3 fruit fly cellular contexts compared by ENCODE assay signal in genomic region chr2L:5042076-5042475, dm6.
TF ChIP-seq lines count a peak whose summit lies in the region.

No protein-coding gene starts in this region.

- TF ChIP-seq CTCF in whole organism, embryonic (GFP tag; optimal IDR thresholded peaks at IDR 0.05; lab: Kevin White, UChicago): no peak

TF ChIP-seq in whole organism, embryonic, 481 proteins besides CTCF, POLR2A, EP300 and RAD21 (continues in another document):
- TF ChIP-seq CG7372 (GFP tag; IDR thresholded peaks at IDR 0.05; lab: Robert Waterston, UW) (no peak), Dll (GFP tag; IDR thresholded peaks at IDR 0.05; lab: Robert Waterston, UW; ENCODE audit: partially characterized antibody) (no peak), YL-1 (GFP tag; optimal IDR thresholded peaks at IDR 0.05; lab: Kevin White, UChicago) (no peak), CG14965 (GFP tag; optimal IDR thresholded peaks at IDR 0.05; lab: Kevin White, UChicago; ENCODE audit: borderline replicate concordance) (no peak), Bdp1 (GFP tag; optimal IDR thresholded peaks at IDR 0.05; lab: Kevin White, UChicago) (no peak), fu2 (GFP tag; optimal IDR thresholded peaks at IDR 0.05; lab: Kevin White, UChicago) (no peak), abd-A (tag; optimal IDR thresholded peaks at IDR 0.05; lab: Kevin White, UChicago) (no peak), CG8359 (GFP tag; optimal IDR thresholded peaks at IDR 0.05; lab: Kevin White, UChicago; ENCODE audit: borderline replicate concordance) (no peak), da (GFP tag; optimal IDR thresholded peaks at IDR 0.05; lab: Kevin White, UChicago) (no peak), CG18011 (GFP tag; optimal IDR thresholded peaks at IDR 0.05; lab: Kevin White, UChicago) (no peak), CG11560 (tag; IDR thresholded peaks at IDR 0.05; lab: Robert Waterston, UW) (no peak), CG4404 (GFP tag; IDR thresholded peaks at IDR 0.05; lab: Robert Waterston, UW) (no peak), Sin3A (optimal IDR thresholded peaks at IDR 0.05; lab: Kevin White, UChicago) (no peak), CG17829 (tag; optimal IDR thresholded peaks at IDR 0.05; lab: Kevin White, UChicago) (peak; percentile 30), Mrtf (GFP tag; IDR thresholded peaks at IDR 0.05; lab: Robert Waterston, UW) (no peak), Bgb (GFP tag; IDR thresholded peaks at IDR 0.05; lab: Robert Waterston, UW; ENCODE audit: partially characterized antibody) (no peak), lmd (GFP tag; IDR thresholded peaks at IDR 0.05; lab: Robert Waterston, UW) (no peak), CG34422 (GFP tag; IDR thresholded peaks at IDR 0.05; lab: Robert Waterston, UW) (no peak), CG33557 (GFP tag; optimal IDR thresholded peaks at IDR 0.05; lab: Kevin White, UChicago) (peak; percentile 29), Scr (GFP tag; IDR thresholded peaks at IDR 0.05; lab: Robert Waterston, UW; ENCODE audit: partially characterized antibody) (no peak), otp (GFP tag; IDR thresholded peaks at IDR 0.05; lab: Robert Waterston, UW) (no peak), Ssrp (tag; optimal IDR thresholded peaks at IDR 0.05; lab: Kevin White, UChicago) (peak; percentile 46), Dad (GFP tag; optimal IDR thresholded peaks at IDR 0.05; lab: Kevin White, UChicago) (no peak), CG7839 (tag; optimal IDR thresholded peaks at IDR 0.05; lab: Kevin White, UChicago) (peak; percentile 43), NC2β (GFP tag; optimal IDR thresholded peaks at IDR 0.05; lab: Kevin White, UChicago) (no peak), CG12299 (tag; optimal IDR thresholded peaks at IDR 0.05; lab: Kevin White, UChicago) (no peak), usp (GFP tag; optimal IDR thresholded peaks at IDR 0.05; lab: Kevin White, UChicago) (no peak), Adf1 (GFP tag; IDR thresholded peaks at IDR 0.05; lab: Robert Waterston, UW) (no peak), CG10267 (tag; optimal IDR thresholded peaks at IDR 0.05; lab: Kevin White, UChicago) (peak; percentile 36), CG9817 (tag; optimal IDR thresholded peaks at IDR 0.05; lab: Kevin White, UChicago) (no peak), Gug (GFP tag; IDR thresholded peaks at IDR 0.05; lab: Robert Waterston, UW) (no peak)

TF ChIP-seq in whole organism, prepupa, 60 proteins besides CTCF, POLR2A, EP300 and RAD21 (continues in another document):
- TF ChIP-seq CG31627 (GFP tag; optimal IDR thresholded peaks at IDR 0.05; lab: Kevin White, UChicago) (no peak), Ets96B (tag; optimal IDR thresholded peaks at IDR 0.05; lab: Kevin White, UChicago) (no peak), CG6808 (GFP tag; optimal IDR thresholded peaks at IDR 0.05; lab: Kevin White, UChicago) (no peak), CG3032 (tag; optimal IDR thresholded peaks at IDR 0.05; lab: Kevin White, UChicago) (peak; percentile 10), CG10669 (GFP tag; optimal IDR thresholded peaks at IDR 0.05; lab: Kevin White, UChicago) (no peak), Lpt (GFP tag; optimal IDR thresholded peaks at IDR 0.05; lab: Kevin White, UChicago) (no peak), Blimp-1 (GFP tag; optimal IDR thresholded peaks at IDR 0.05; lab: Kevin White, UChicago) (no peak), Hr4 (GFP tag; optimal IDR thresholded peaks at IDR 0.05; lab: Kevin White, UChicago) (no peak), CG32006 (GFP tag; optimal IDR thresholded peaks at IDR 0.05; lab: Kevin White, UChicago) (peak; percentile 1), CG6276 (GFP tag; optimal IDR thresholded peaks at IDR 0.05; lab: Kevin White, UChicago) (no peak), CG10631 (GFP tag; optimal IDR thresholded peaks at IDR 0.05; lab: Kevin White, UChicago) (no peak), CG15336 (GFP tag; IDR thresholded peaks at IDR 0.05; lab: Robert Waterston, UW) (peak; percentile 67), net (GFP tag; optimal IDR thresholded peaks at IDR 0.05; lab: Kevin White, UChicago) (no peak), acj6 (GFP tag; optimal IDR thresholded peaks at IDR 0.05; lab: Kevin White, UChicago) (peak; percentile 9), CG11762 (GFP tag; optimal IDR thresholded peaks at IDR 0.05; lab: Kevin White, UChicago; ENCODE audit: insufficient read depth) (no peak), CG7368 (GFP tag; optimal IDR thresholded peaks at IDR 0.05; lab: Kevin White, UChicago) (no peak), CG8319 (GFP tag; optimal IDR thresholded peaks at IDR 0.05; lab: Kevin White, UChicago) (no peak), Ets21C (GFP tag; optimal IDR thresholded peaks at IDR 0.05; lab: Kevin White, UChicago) (no peak), fkh (GFP tag; optimal IDR thresholded peaks at IDR 0.05; lab: Kevin White, UChicago) (no peak), CG8119 (GFP tag; IDR thresholded peaks at IDR 0.05; lab: Robert Waterston, UW) (peak; percentile 41; the same call in 2 of the 3 replicates), CG9139 (GFP tag; optimal IDR thresholded peaks at IDR 0.05; lab: Kevin White, UChicago) (no peak), CG6163 (GFP tag; IDR thresholded peaks at IDR 0.05; lab: Robert Waterston, UW) (no peak), svp (GFP tag; lab: Kevin White, UChicago) (no peak), ss (GFP tag; optimal IDR thresholded peaks at IDR 0.05; lab: Kevin White, UChicago) (no peak), eg (GFP tag; IDR thresholded peaks at IDR 0.05; lab: Robert Waterston, UW) (no peak), Hr39 (GFP tag; optimal IDR thresholded peaks at IDR 0.05; lab: Kevin White, UChicago) (no peak), Gug (GFP tag; IDR thresholded peaks at IDR 0.05; lab: Robert Waterston, UW) (no peak), achi (GFP tag; optimal IDR thresholded peaks at IDR 0.05; lab: Kevin White, UChicago) (no peak), spab (GFP tag; optimal IDR thresholded peaks at IDR 0.05; lab: Kevin White, UChicago) (no peak), dac (GFP tag; optimal IDR thresholded peaks at IDR 0.05; lab: Kevin White, UChicago) (no peak), CG11902 (GFP tag; optimal IDR thresholded peaks at IDR 0.05; lab: Kevin White, UChicago) (no peak), dsx (GFP tag; optimal IDR thresholded peaks at IDR 0.05; lab: Kevin White, UChicago; ENCODE audit: poor library complexity, severe bottlenecking) (no peak), CG6792 (GFP tag; optimal IDR thresholded peaks at IDR 0.05; lab: Kevin White, UChicago) (no peak), salr (GFP tag; optimal IDR thresholded peaks at IDR 0.05; lab: Kevin White, UChicago) (no peak)

TF ChIP-seq in whole organism, pupa, 21 proteins besides CTCF, POLR2A, EP300 and RAD21:
- TF ChIP-seq CG8159 (tag; optimal IDR thresholded peaks at IDR 0.05; lab: Kevin White, UChicago) (peak; percentile 14), CG15710 (tag; optimal IDR thresholded peaks at IDR 0.05; lab: Kevin White, UChicago) (no peak)

Comparison
In these comparisons a context has a peak if more than half of its experiments do, and no peak if none do; other contexts are left out.
1. Of the 7 proteins assayed by ChIP-seq in both whole organism, embryonic and whole organism, prepupa: peak only in whole organism, embryonic: Sox102F; only in whole organism, prepupa: none; in both: none; in neither: 6.